Worm (Caenorhabditis elegans) whole organism, dauer: ENCODE measurements around the gene R04B5.7.

Experiments used
- unc-62 ChIP-seq: sonication (generic microtip); optimal IDR thresholded peaks from 2 replicates; lab custom pipeline; 2017; ENCODE audit warnings: missing biosample characterization, missing genetic modification reagents, missing genetic modification characterization

The R04B5.7 gene

ce11 chrV:10090461-10090860 lies at the start of gene R04B5.7:
Gene R04B5.7 (minus strand): TSS chrV:10090561.
- TF ChIP-seq unc-62 (GFP tag; lab: Kevin White, UChicago) = no peak

ce11 chrV:10134077-10134693 lies 43.8 kb upstream of the R04B5.7 start, which contains the start of the genes C08B6.18, wdr-20 and C08B6.8:
Gene C08B6.18 (minus strand): TSS chrV:10134127.
Gene wdr-20 (minus strand): TSS chrV:10134158.
Gene C08B6.8 (plus strand): TSS chrV:10134643.
- TF ChIP-seq unc-62 (GFP tag; lab: Kevin White, UChicago) = no peak

- TF ChIP-seq unc-62 (GFP tag; lab: Kevin White, UChicago) = no peak
Measured at ce11 chrV:10133277-10133676, 42.9 kb upstream of the R04B5.7 start.

ce11 chrV:10130195-10130594 lies 39.8 kb upstream of the R04B5.7 start, which contains the start of gene aos-1:
Gene aos-1 (minus strand): TSS chrV:10130295.
- TF ChIP-seq unc-62 (GFP tag; lab: Kevin White, UChicago) = no peak

ce11 chrV:10124799-10125548 lies 34.6 kb upstream of the R04B5.7 start, which contains the start of gene C08B6.10:
Gene C08B6.10 (plus strand): TSS chrV:10125498.
- no peak for TF ChIP-seq unc-62 (GFP tag; lab: Kevin White, UChicago)

ce11 chrV:10123324-10123723 lies 33.0 kb upstream of the R04B5.7 start, which contains the start of gene C08B6.6:
Gene C08B6.6 (plus strand): TSS chrV:10123624.
- TF ChIP-seq unc-62 (GFP tag; lab: Kevin White, UChicago) = no peak

ce11 chrV:10122670-10123069 lies 32.3 kb upstream of the R04B5.7 start, which contains the start of gene srxa-19:
Gene srxa-19 (minus strand): TSS chrV:10122770.
- no peak for TF ChIP-seq unc-62 (GFP tag; lab: Kevin White, UChicago)

- TF ChIP-seq unc-62 (GFP tag; lab: Kevin White, UChicago) = no peak
Measured at ce11 chrV:10120898-10121297, 30.5 kb upstream of the R04B5.7 start, which contains the start of gene srxa-18. Gene srxa-18 (minus strand): TSS chrV:10120997.

- TF ChIP-seq unc-62 (GFP tag; lab: Kevin White, UChicago) = no peak
Measured at ce11 chrV:10117465-10117864, 27.1 kb upstream of the R04B5.7 start, which contains the start of gene C08B6.5. Gene C08B6.5 (plus strand): TSS chrV:10117765.

- no peak for TF ChIP-seq unc-62 (GFP tag; lab: Kevin White, UChicago)
Measured at ce11 chrV:10114329-10114728, 24.0 kb upstream of the R04B5.7 start, which contains the start of gene cht-5. Gene cht-5 (plus strand): TSS chrV:10114629.

ce11 chrV:10112187-10112586 lies 21.8 kb upstream of the R04B5.7 start, which contains the start of gene C08B6.3:
Gene C08B6.3 (minus strand): TSS chrV:10112287.
- no peak for TF ChIP-seq unc-62 (GFP tag; lab: Kevin White, UChicago)

ce11 chrV:10111129-10111528 lies 20.8 kb upstream of the R04B5.7 start:
- TF ChIP-seq unc-62 (GFP tag; lab: Kevin White, UChicago) = no peak

- no peak for TF ChIP-seq unc-62 (GFP tag; lab: Kevin White, UChicago)
Measured at ce11 chrV:10107309-10107708, 16.9 kb upstream of the R04B5.7 start, which contains the start of gene C08B6.11. Gene C08B6.11 (plus strand): TSS chrV:10107609.

ce11 chrV:10105412-10105811 lies 15.1 kb upstream of the R04B5.7 start, which contains the start of gene C08B6.2:
Gene C08B6.2 (plus strand): TSS chrV:10105712.
- no peak for TF ChIP-seq unc-62 (GFP tag; lab: Kevin White, UChicago)

ce11 chrV:10104785-10105310 lies 14.5 kb upstream of the R04B5.7 start, which contains the start of gene ugt-17:
Gene ugt-17 (minus strand): TSS chrV:10104964.
- TF ChIP-seq unc-62 (GFP tag; lab: Kevin White, UChicago) = no peak
